Worm (Caenorhabditis elegans) whole organism, young adult: ENCODE data around the gene E02H4.8.
A peak's percentile ranks its signal among the peaks of the same experiment; 100 is the strongest.

Source experiments
- attf-5 ChIP-seq: fragments of 200-800 bp; sonication (Bioruptor generic); optimal IDR thresholded peaks from 2 replicates; lab custom pipeline; 2018; ENCODE audit warnings: mild to moderate bottlenecking, missing genetic modification characterization, missing compliant biosample characterization
- lir-1 ChIP-seq: fragments of 200-800 bp; sonication (Bioruptor generic); conservative IDR thresholded peaks from 2 replicates; pipeline ENCODE4 v1.3.6; 2022; ENCODE audit warnings: missing genetic modification reagents, missing genetic modification characterization, missing compliant biosample characterization
- madf-6 ChIP-seq: fragments of 200-800 bp; sonication (Bioruptor generic); IDR thresholded peaks from 2 replicates; pipeline ENCODE4 v1.3.6; 2022; ENCODE audit warnings: missing genetic modification reagents, missing genetic modification characterization, missing compliant biosample characterization
- pha-4 ChIP-seq: fragments of 150-350 bp; sonication (generic microtip); optimal IDR thresholded peaks from 2 replicates; lab custom pipeline; 2014; ENCODE audit warnings: missing biosample characterization, missing genetic modification reagents, missing genetic modification characterization
- sptf-2 ChIP-seq: fragments of 200-800 bp; sonication (Bioruptor generic); optimal IDR thresholded peaks from 2 replicates; lab custom pipeline; 2018; ENCODE audit warnings: mild to moderate bottlenecking, missing genetic modification characterization, missing compliant biosample characterization
- tbx-9 ChIP-seq: sonication (generic microtip); optimal IDR thresholded peaks from 2 replicates; lab custom pipeline; 2016; ENCODE audit warnings: borderline replicate concordance, missing genetic modification characterization, inconsistent platforms, missing compliant biosample characterization

- TF ChIP-seq lir-1 (peak; percentile 79), madf-6 (no peak), sptf-2 (GFP tag; lab: Kevin White, UChicago) (no peak), attf-5 (GFP tag; lab: Kevin White, UChicago) (peak; percentile 62), tbx-9 (tag; lab: Kevin White, UChicago) (no peak), pha-4 (no peak)
These were observed 25.0 kb downstream of the E02H4.8 start, which contains the start of gene K04C1.2 for ce11 chrX:14238291-14238758.
